Worm (Caenorhabditis elegans): ENCODE data around the gene srt-44.

Gene srt-44

ce11 chrIV:15074392-15074791 lies 29.0 kb upstream of the srt-44 start, which contains the start of gene srt-50 (continued):
- TF ChIP-seq efl-1 (GFP tag; optimal IDR thresholded peaks at IDR 0.05), result no peak

- TF ChIP-seq egl-44 (GFP tag; IDR thresholded peaks at IDR 0.05) (no peak), lir-1 (GFP tag; conservative IDR thresholded peaks at IDR 0.05) (no peak), chd-7 (tag; optimal IDR thresholded peaks at IDR 0.05) (no peak), zim-3 (tag; optimal IDR thresholded peaks at IDR 0.05) (no peak), egl-18 (GFP tag; IDR thresholded peaks at IDR 0.05) (no peak), rec-8 (tag; optimal IDR thresholded peaks at IDR 0.05) (no peak), madf-6 (GFP tag; IDR thresholded peaks at IDR 0.05) (no peak), him-1 (tag; optimal IDR thresholded peaks at IDR 0.05) (no peak), C17E4.6 (GFP tag; IDR thresholded peaks at IDR 0.05) (no peak), let-607 (tag; optimal IDR thresholded peaks at IDR 0.05) (no peak), efl-1 (GFP tag; optimal IDR thresholded peaks at IDR 0.05) (no peak), nhr-27 (tag; optimal IDR thresholded peaks at IDR 0.05) (no peak)
Observed at ce11 chrIV:15098294-15098693, 5.1 kb upstream of the srt-44 start, which contains the start of gene srt-49. Gene srt-49 (minus strand): TSS chrIV:15098394.

- TF ChIP-seq K12H6.12 (tag; optimal IDR thresholded peaks at IDR 0.05), result no peak
- no peak for TF ChIP-seq rpc-1 (optimal IDR thresholded peaks at IDR 0.05)
- TF ChIP-seq rpc-1 (tag; optimal IDR thresholded peaks at IDR 0.05), result no peak
- no peak for TF ChIP-seq B0261.1 (tag; optimal IDR thresholded peaks at IDR 0.05)
- TF ChIP-seq fkh-3 (tag; optimal IDR thresholded peaks at IDR 0.05), result no peak
- TF ChIP-seq F33H1.4 (GFP tag; IDR thresholded peaks at IDR 0.05), result no peak
- TF ChIP-seq ceh-27 (GFP tag; optimal IDR thresholded peaks at IDR 0.05), result no peak
- no peak for TF ChIP-seq dpff-1 (tag; optimal IDR thresholded peaks at IDR 0.05)
- TF ChIP-seq attf-6 (GFP tag; IDR thresholded peaks at IDR 0.05), result peak; percentile 80
- no peak for TF ChIP-seq unc-62 (GFP tag; optimal IDR thresholded peaks at IDR 0.05)
- no peak for TF ChIP-seq tbx-9 (tag; optimal IDR thresholded peaks at IDR 0.05; ENCODE audit: borderline replicate concordance)
- peak; percentile 90 for TF ChIP-seq hmg-1.2 (GFP tag; IDR thresholded peaks at IDR 0.05)
- TF ChIP-seq tbp1 (GFP tag; optimal IDR thresholded peaks at IDR 0.05), result peak; percentile 21
- TF ChIP-seq gei-17 (GFP tag; optimal IDR thresholded peaks at IDR 0.05), result no peak
- no peak for TF ChIP-seq egrh-3 (GFP tag; IDR thresholded peaks at IDR 0.05)
- TF ChIP-seq snpc-4 (GFP tag; optimal IDR thresholded peaks at IDR 0.05), result peak; percentile 17
- peak in 3 of 4 experiments; percentile 46 to 87 (median 66) for TF ChIP-seq snpc-4 (tag; optimal IDR thresholded peaks at IDR 0.05)
- no peak for TF ChIP-seq dox-1 (GFP tag; IDR thresholded peaks at IDR 0.05)
Observed at ce11 chrIV:15107218-15107617, 3.8 kb downstream of the srt-44 start.

ce11 chrIV:15108475-15108874 lies 5.0 kb downstream of the srt-44 start, which contains the start of gene M199.2:
Gene M199.2 (plus strand): TSS chrIV:15108775.
- no peak for TF ChIP-seq rec-8 (tag; optimal IDR thresholded peaks at IDR 0.05)
- TF ChIP-seq let-607 (tag; optimal IDR thresholded peaks at IDR 0.05), result no peak
- no peak for TF ChIP-seq snpc-1.1 (tag; optimal IDR thresholded peaks at IDR 0.05; ENCODE audit: insufficient read depth)
- TF ChIP-seq lsy-27 (tag; optimal IDR thresholded peaks at IDR 0.05; ENCODE audit: borderline replicate concordance, insufficient read depth), result no peak
- no peak for TF ChIP-seq bed-1 (GFP tag; IDR thresholded peaks at IDR 0.05)
- TF ChIP-seq ztf-22 (GFP tag; optimal IDR thresholded peaks at IDR 0.05), result no peak
- TF ChIP-seq nfyb-1 (GFP tag; IDR thresholded peaks at IDR 0.05), result no peak

Data from whole organism, young adult.